Fruit fly (Drosophila melanogaster) whole organism, embryonic: ENCODE data around the gene yellow-e2.
A peak's percentile ranks its signal among the peaks of the same experiment; 100 is the strongest.

Source experiments
- Abd-B ChIP-seq: fragments of 200-800 bp; sonication (Bioruptor generic); optimal IDR thresholded peaks from 2 replicates; lab custom pipeline; 2018; ENCODE audit warnings: missing biosample characterization, mild to moderate bottlenecking, missing genetic modification characterization, moderate library complexity
- CG10267 ChIP-seq: fragments of 200-800 bp; sonication (Bioruptor generic); optimal IDR thresholded peaks from 2 replicates; lab custom pipeline; 2018; ENCODE audit warnings: missing biosample characterization, mild to moderate bottlenecking, missing genetic modification characterization, moderate library complexity
- CG13287 ChIP-seq: fragments of 200-800 bp; sonication (Bioruptor generic); IDR thresholded peaks from 2 replicates; pipeline ENCODE4 v1.3.6; 2022; ENCODE audit warnings: missing biosample characterization, missing genetic modification characterization; ENCODE audit not compliant: partially characterized antibody
- CG17328 ChIP-seq: fragments of 200-800 bp; sonication (Bioruptor generic); IDR thresholded peaks from 2 replicates; pipeline ENCODE4 v1.3.6; 2022; ENCODE audit warnings: missing biosample characterization, missing genetic modification characterization
- CG17361 ChIP-seq: fragments of 200-800 bp; sonication (Bioruptor generic); IDR thresholded peaks from 3 replicates; pipeline ENCODE4 v1.3.6; 2022; ENCODE audit warnings: missing biosample characterization, missing genetic modification characterization
- CG3847 ChIP-seq: fragments of 200-800 bp; sonication (Bioruptor generic); IDR thresholded peaks from 2 replicates; pipeline ENCODE4 v1.3.6; 2022; ENCODE audit warnings: missing biosample characterization, missing genetic modification characterization
- CG4282 ChIP-seq: fragments of 200-800 bp; sonication (Bioruptor generic); optimal IDR thresholded peaks from 2 replicates; lab custom pipeline; 2016; ENCODE audit warnings: missing biosample characterization, missing genetic modification characterization
- CG5953 ChIP-seq: fragments of 200-800 bp; sonication (Bioruptor generic); IDR thresholded peaks from 2 replicates; pipeline ENCODE4 v1.3.6; 2022; ENCODE audit warnings: missing biosample characterization, missing genetic modification characterization
- CG6791 ChIP-seq: fragments of 200-800 bp; sonication (Bioruptor generic); IDR thresholded peaks from 3 replicates; pipeline ENCODE4 v1.3.6; 2022; ENCODE audit warnings: missing biosample characterization, missing genetic modification characterization; ENCODE audit not compliant: partially characterized antibody
- CG7745 ChIP-seq: fragments of 200-800 bp; sonication (Bioruptor generic); optimal IDR thresholded peaks from 2 replicates; lab custom pipeline; 2018; ENCODE audit warnings: missing biosample characterization, mild to moderate bottlenecking, missing genetic modification characterization, moderate library complexity
- CG7786 ChIP-seq: fragments of 200-800 bp; sonication (Bioruptor generic); optimal IDR thresholded peaks from 2 replicates; lab custom pipeline; 2016; ENCODE audit warnings: missing biosample characterization, missing genetic modification characterization
- CG8089 ChIP-seq: fragments of 200-800 bp; sonication (Bioruptor generic); optimal IDR thresholded peaks from 3 replicates; lab custom pipeline; 2016; ENCODE audit warnings: missing biosample characterization, missing genetic modification characterization
- CG8359 ChIP-seq: fragments of 200-800 bp; sonication (Bioruptor generic); optimal IDR thresholded peaks from 2 replicates; lab custom pipeline; 2017; ENCODE audit warnings: missing biosample characterization, mild to moderate bottlenecking, missing genetic modification characterization, borderline replicate concordance
- CoRest ChIP-seq: fragments of 200-800 bp; sonication (Bioruptor generic); optimal IDR thresholded peaks from 3 replicates; lab custom pipeline; 2018; ENCODE audit warnings: missing biosample characterization, mild to moderate bottlenecking, missing genetic modification characterization, moderate library complexity
- Ets65A ChIP-seq: fragments of 200-800 bp; sonication (Bioruptor generic); peaks from one replicate; lab custom pipeline; 2016; ENCODE audit warnings: missing biosample characterization, missing genetic modification characterization
- Gsc ChIP-seq: fragments of 200-800 bp; sonication (Bioruptor generic); IDR thresholded peaks from 2 replicates; pipeline ENCODE4 v1.3.6; 2022; ENCODE audit warnings: missing biosample characterization, missing genetic modification characterization
- H15 ChIP-seq: fragments of 200-800 bp; sonication (Bioruptor generic); IDR thresholded peaks from 3 replicates; pipeline ENCODE4 v1.3.6; 2022; ENCODE audit warnings: missing biosample characterization, missing genetic modification characterization
- HLH3B ChIP-seq: fragments of 200-800 bp; sonication (Bioruptor generic); IDR thresholded peaks from 2 replicates; pipeline ENCODE4 v1.3.6; 2022; ENCODE audit warnings: missing biosample characterization, missing genetic modification characterization
- HmgZ ChIP-seq: fragments of 200-800 bp; sonication (Bioruptor generic); optimal IDR thresholded peaks from 2 replicates; lab custom pipeline; 2018; ENCODE audit warnings: missing biosample characterization, mild to moderate bottlenecking, missing genetic modification characterization
- Hr51 ChIP-seq, 2 experiments: fragments of 200-800 bp; sonication (Bioruptor generic); optimal IDR thresholded peaks; 2 replicates in 1 of 2; 3 replicates in 1 of 2; lab custom pipeline; 2016 to 2018; ENCODE audit warnings: missing biosample characterization in 2 of 2, missing genetic modification characterization in 2 of 2, mild to moderate bottlenecking in 1 of 2, moderate library complexity in 1 of 2
- Jarid2 ChIP-seq: fragments of 200-800 bp; sonication (Bioruptor generic); optimal IDR thresholded peaks from 3 replicates; lab custom pipeline; 2017; ENCODE audit warnings: mild to moderate bottlenecking, missing biosample characterization, missing genetic modification reagents, missing genetic modification characterization
- Lim3 ChIP-seq: fragments of 200-800 bp; sonication (Bioruptor generic); IDR thresholded peaks from 2 replicates; pipeline ENCODE4 v1.3.6; 2022; ENCODE audit warnings: missing biosample characterization, missing genetic modification characterization
- MBD-R2 ChIP-seq: fragments of 200-800 bp; sonication (Bioruptor generic); IDR thresholded peaks from 2 replicates; pipeline ENCODE4 v1.3.6; 2022; ENCODE audit warnings: missing biosample characterization, missing genetic modification characterization
- Med ChIP-seq: fragments of 200-800 bp; sonication (Bioruptor generic); peaks from one replicate; lab custom pipeline; 2016; ENCODE audit warnings: missing biosample characterization, missing genetic modification characterization, mild to moderate bottlenecking, inconsistent platforms, moderate library complexity
- Mes4 ChIP-seq: fragments of 200-800 bp; sonication (Bioruptor generic); optimal IDR thresholded peaks from 2 replicates; lab custom pipeline; 2016; ENCODE audit warnings: missing biosample characterization, missing genetic modification characterization
- Opbp ChIP-seq: fragments of 200-800 bp; sonication (Bioruptor generic); IDR thresholded peaks from 3 replicates; pipeline ENCODE4 v1.3.6; 2022; ENCODE audit warnings: missing biosample characterization, missing genetic modification characterization; ENCODE audit not compliant: partially characterized antibody
- Six4 ChIP-seq: fragments of 200-800 bp; sonication (Bioruptor generic); optimal IDR thresholded peaks from 2 replicates; lab custom pipeline; 2016; ENCODE audit warnings: missing biosample characterization, missing genetic modification characterization
- Sry-β ChIP-seq: fragments of 200-800 bp; sonication (Bioruptor generic); optimal IDR thresholded peaks from 2 replicates; lab custom pipeline; 2018; ENCODE audit warnings: missing biosample characterization, mild to moderate bottlenecking, missing genetic modification characterization, moderate library complexity
- Xrp1 ChIP-seq: fragments of 200-800 bp; sonication (Bioruptor generic); IDR thresholded peaks from 2 replicates; pipeline ENCODE4 v1.3.6; 2022; ENCODE audit warnings: missing biosample characterization, missing genetic modification characterization
- YL-1 ChIP-seq: fragments of 200-800 bp; sonication (Bioruptor generic); optimal IDR thresholded peaks from 3 replicates; lab custom pipeline; 2017; ENCODE audit warnings: missing biosample characterization, mild to moderate bottlenecking, missing genetic modification characterization
- bab2 ChIP-seq: fragments of 200-800 bp; sonication (Bioruptor generic); optimal IDR thresholded peaks from 2 replicates; lab custom pipeline; 2016; ENCODE audit warnings: missing biosample characterization, missing genetic modification characterization
- cg ChIP-seq: fragments of 200-800 bp; sonication (Bioruptor generic); optimal IDR thresholded peaks from 3 replicates; lab custom pipeline; 2019; ENCODE audit warnings: missing biosample characterization, mild to moderate bottlenecking, missing genetic modification characterization, moderate library complexity
- chinmo ChIP-seq: fragments of 200-800 bp; sonication (Bioruptor generic); IDR thresholded peaks from 4 replicates; pipeline ENCODE4 v1.3.6; 2022; ENCODE audit warnings: missing biosample characterization, missing genetic modification characterization; ENCODE audit not compliant: partially characterized antibody
- ci ChIP-seq: fragments of 200-800 bp; sonication (Bioruptor generic); IDR thresholded peaks from 3 replicates; pipeline ENCODE4 v1.3.6; 2022; ENCODE audit warnings: missing biosample characterization, missing genetic modification characterization
- crol ChIP-seq: fragments of 200-800 bp; sonication (Bioruptor generic); IDR thresholded peaks from 2 replicates; pipeline ENCODE4 v1.3.6; 2022; ENCODE audit warnings: missing biosample characterization, missing genetic modification characterization
- danr ChIP-seq: fragments of 200-800 bp; sonication (Bioruptor generic); IDR thresholded peaks from 2 replicates; pipeline ENCODE4 v1.3.6; 2022; ENCODE audit warnings: missing biosample characterization, missing genetic modification characterization
- dati ChIP-seq: fragments of 200-800 bp; sonication (Bioruptor generic); IDR thresholded peaks from 2 replicates; pipeline ENCODE4 v1.3.6; 2022; ENCODE audit warnings: missing biosample characterization, missing genetic modification characterization
- gro ChIP-seq: fragments of 200-800 bp; sonication (Bioruptor generic); optimal IDR thresholded peaks from 2 replicates; lab custom pipeline; 2016; ENCODE audit warnings: missing biosample characterization, missing genetic modification characterization
- maf-S ChIP-seq: fragments of 200-800 bp; sonication (Bioruptor generic); optimal IDR thresholded peaks from 2 replicates; lab custom pipeline; 2016; ENCODE audit warnings: missing biosample characterization, missing genetic modification characterization
- nom ChIP-seq: fragments of 200-800 bp; sonication (Bioruptor generic); optimal IDR thresholded peaks from 2 replicates; lab custom pipeline; 2017; ENCODE audit warnings: missing biosample characterization, missing genetic modification characterization, mild to moderate bottlenecking, moderate library complexity, missing genetic modification reagents
- pho ChIP-seq: fragments of 200-800 bp; sonication (Bioruptor generic); optimal IDR thresholded peaks from 2 replicates; lab custom pipeline; 2016; ENCODE audit warnings: missing biosample characterization, missing genetic modification characterization
- phol ChIP-seq: fragments of 200-800 bp; sonication (Bioruptor generic); optimal IDR thresholded peaks from 3 replicates; lab custom pipeline; 2018; ENCODE audit warnings: missing biosample characterization, mild to moderate bottlenecking, missing genetic modification characterization, moderate library complexity
- pita ChIP-seq: fragments of 200-800 bp; sonication (Bioruptor generic); optimal IDR thresholded peaks from 2 replicates; lab custom pipeline; 2017; ENCODE audit warnings: missing biosample characterization, mild to moderate bottlenecking, missing genetic modification characterization
- row ChIP-seq: fragments of 200-800 bp; sonication (Bioruptor generic); IDR thresholded peaks from 3 replicates; pipeline ENCODE4 v1.3.6; 2022; ENCODE audit warnings: missing biosample characterization, missing genetic modification characterization
- schlank ChIP-seq: fragments of 200-800 bp; sonication (Bioruptor generic); optimal IDR thresholded peaks from 2 replicates; lab custom pipeline; 2018; ENCODE audit warnings: missing biosample characterization, mild to moderate bottlenecking, missing genetic modification characterization
- tio ChIP-seq: fragments of 200-800 bp; sonication (Bioruptor generic); optimal IDR thresholded peaks from 2 replicates; lab custom pipeline; 2017; ENCODE audit warnings: missing biosample characterization, missing genetic modification characterization, inconsistent platforms
- vfl ChIP-seq: fragments of 200-800 bp; sonication (Bioruptor generic); optimal IDR thresholded peaks from 2 replicates; lab custom pipeline; 2016; ENCODE audit warnings: missing biosample characterization, missing genetic modification characterization
- vvl ChIP-seq: fragments of 200-800 bp; sonication (Bioruptor generic); IDR thresholded peaks from 2 replicates; pipeline ENCODE4 v1.3.6; 2022; ENCODE audit warnings: missing biosample characterization, missing genetic modification characterization
- wor ChIP-seq: fragments of 200-800 bp; sonication (Bioruptor generic); IDR thresholded peaks from 2 replicates; pipeline ENCODE4 v1.3.6; 2022; ENCODE audit warnings: missing biosample characterization, missing genetic modification characterization

The yellow-e2 gene

dm6 chr3R:13434325-13435168 lies 27.7 kb upstream of the yellow-e2 start, which contains the start of gene yrt (continued):
- TF ChIP-seq Jarid2 (GFP tag; lab: Kevin White, UChicago) (peak; percentile 50), bab2 (GFP tag; lab: Kevin White, UChicago) (no peak), Med (GFP tag; lab: Kevin White, UChicago) (peak; percentile 76), Gsc (GFP tag; lab: Robert Waterston, UW) (no peak), CG17361 (GFP tag; lab: Robert Waterston, UW) (0 out of 3 replicates have a peak, but pooled peaks have one; percentile 15), H15 (GFP tag; lab: Robert Waterston, UW) (no peak), CG13287 (peak; percentile 44), CG5953 (GFP tag; lab: Robert Waterston, UW) (no peak), wor (GFP tag; lab: Robert Waterston, UW) (no peak), vvl (peak; percentile 48), vfl (GFP tag; lab: Kevin White, UChicago) (no peak), Ets65A (GFP tag; lab: Kevin White, UChicago) (peak; percentile 88), maf-S (GFP tag; lab: Kevin White, UChicago) (no peak), Abd-B (GFP tag; lab: Kevin White, UChicago) (no peak), chinmo (0 out of 4 replicates have a peak, but pooled peaks have one; percentile 43), dati (GFP tag; lab: Robert Waterston, UW) (no peak), CG7786 (GFP tag; lab: Kevin White, UChicago) (no peak), CG4282 (GFP tag; lab: Kevin White, UChicago) (no peak), YL-1 (GFP tag; lab: Kevin White, UChicago) (peak; percentile 12), CoRest (tag; lab: Kevin White, UChicago) (peak; percentile 15), Mes4 (GFP tag; lab: Kevin White, UChicago) (no peak), CG8359 (GFP tag; lab: Kevin White, UChicago) (no peak), HmgZ (tag; lab: Kevin White, UChicago) (peak; percentile 32), Hr51 (GFP tag; optimal IDR thresholded peaks at IDR 0.05; lab: Kevin White, UChicago) (no peak), Lim3 (no peak), gro (GFP tag; lab: Kevin White, UChicago) (peak; percentile 9), HLH3B (GFP tag; lab: Robert Waterston, UW) (no peak), phol (tag; lab: Kevin White, UChicago) (peak; percentile 73), Sry-β (GFP tag; lab: Kevin White, UChicago) (peak; percentile 71), CG6791 (no peak), CG8089 (no peak), tio (GFP tag; lab: Kevin White, UChicago) (no peak), crol (0 out of 2 replicates have a peak, but pooled peaks have one; percentile 3), MBD-R2 (peak; percentile 56), nom (GFP tag; lab: Kevin White, UChicago) (no peak), schlank (tag; lab: Kevin White, UChicago) (no peak), Opbp (GFP tag; lab: Robert Waterston, UW) (peak; percentile 55; the same call in 1 of the 3 replicates), Xrp1 (no peak), danr (GFP tag; lab: Robert Waterston, UW) (no peak), Six4 (no peak), ci (GFP tag; lab: Robert Waterston, UW) (0 out of 3 replicates have a peak, but pooled peaks have one; percentile 10), cg (GFP tag; lab: Kevin White, UChicago) (peak; percentile 82), CG17328 (no peak), pho (GFP tag; lab: Kevin White, UChicago) (no peak), CG3847 (peak; percentile 50), CG10267 (tag; lab: Kevin White, UChicago) (peak; percentile 35), pita (peak; percentile 81), CG7745 (tag; lab: Kevin White, UChicago) (peak; percentile 94), row (GFP tag; lab: Robert Waterston, UW) (peak; percentile 53)
